Fruit fly (Drosophila melanogaster): ENCODE data around the gene CG42688.
A peak's percentile ranks its signal among the peaks of the same experiment; 100 is the strongest.

Gene CG42688

dm6 chr2L:19165998-19166397, 16.6 kb downstream of the CG42688 start (continued):
- TF ChIP-seq Med (GFP tag) (peak; percentile 59), CG12942 (GFP tag; optimal IDR thresholded peaks at IDR 0.05) (no peak), danr (GFP tag; IDR thresholded peaks at IDR 0.05) (no peak), Camta (GFP tag; optimal IDR thresholded peaks at IDR 0.05) (no peak), CG8388 (GFP tag; optimal IDR thresholded peaks at IDR 0.05) (no peak), nmo (GFP tag; optimal IDR thresholded peaks at IDR 0.05) (no peak), mam (GFP tag; optimal IDR thresholded peaks at IDR 0.05) (no peak), CG17568 (GFP tag; optimal IDR thresholded peaks at IDR 0.05) (peak; percentile 74), gt (GFP tag; IDR thresholded peaks at IDR 0.05) (no peak), pita (GFP tag; optimal IDR thresholded peaks at IDR 0.05) (no peak), CG11695 (GFP tag; IDR thresholded peaks at IDR 0.05) (0 out of 3 replicates have a peak, but pooled peaks have one; percentile 11), bab2 (GFP tag; optimal IDR thresholded peaks at IDR 0.05) (no peak), seq (GFP tag; IDR thresholded peaks at IDR 0.05) (no peak), CG3726 (GFP tag; IDR thresholded peaks at IDR 0.05) (no peak), CG10543 (GFP tag; optimal IDR thresholded peaks at IDR 0.05) (no peak), Lim3 (GFP tag; IDR thresholded peaks at IDR 0.05) (no peak), Drgx (GFP tag; IDR thresholded peaks at IDR 0.05) (no peak), Lpt (GFP tag; optimal IDR thresholded peaks at IDR 0.05) (no peak), D19B (GFP tag; optimal IDR thresholded peaks at IDR 0.05) (no peak), CG1603 (tag; optimal IDR thresholded peaks at IDR 0.05) (no peak), Ets65A (GFP tag) (no peak), CG17912 (GFP tag; optimal IDR thresholded peaks at IDR 0.05) (no peak), CG8281 (tag; optimal IDR thresholded peaks at IDR 0.05) (no peak), CG30020 (tag; optimal IDR thresholded peaks at IDR 0.05) (no peak), chinmo (GFP tag; IDR thresholded peaks at IDR 0.05; ENCODE audit: partially characterized antibody) (peak; percentile 78; the same call in 2 of the 4 replicates), Dek (tag; optimal IDR thresholded peaks at IDR 0.05) (peak; percentile 11), Stat92E (GFP tag; optimal IDR thresholded peaks at IDR 0.05) (no peak), sens (GFP tag) (peak; percentile 78), Mad (GFP tag; optimal IDR thresholded peaks at IDR 0.05) (no peak), bowl (GFP tag; IDR thresholded peaks at IDR 0.05) (no peak), crc (GFP tag; optimal IDR thresholded peaks at IDR 0.05) (no peak), Mrtf (GFP tag; IDR thresholded peaks at IDR 0.05) (no peak), CG11723 (GFP tag; optimal IDR thresholded peaks at IDR 0.05) (no peak), Bdp1 (GFP tag; optimal IDR thresholded peaks at IDR 0.05) (no peak), CG7357 (GFP tag; IDR thresholded peaks at IDR 0.05) (no peak), Hsf (GFP tag; optimal IDR thresholded peaks at IDR 0.05) (no peak), lola (GFP tag; optimal IDR thresholded peaks at IDR 0.05) (peak in 1 of 3 experiments; percentile 67), CG16815 (GFP tag; optimal IDR thresholded peaks at IDR 0.05) (no peak), CG2875 (GFP tag; optimal IDR thresholded peaks at IDR 0.05) (no peak), CG2678 (tag; optimal IDR thresholded peaks at IDR 0.05) (no peak), psq (GFP tag; optimal IDR thresholded peaks at IDR 0.05) (no peak), CG6813 (GFP tag; optimal IDR thresholded peaks at IDR 0.05) (no peak), B-H2 (GFP tag; optimal IDR thresholded peaks at IDR 0.05) (peak; percentile 24), dati (GFP tag; IDR thresholded peaks at IDR 0.05) (no peak), Mes4 (GFP tag; optimal IDR thresholded peaks at IDR 0.05) (no peak), Hr39 (optimal IDR thresholded peaks at IDR 0.05) (no peak), CG17612 (GFP tag; IDR thresholded peaks at IDR 0.05) (peak; percentile 6; the same call in 1 of the 2 replicates), emc (GFP tag; optimal IDR thresholded peaks at IDR 0.05) (no peak), Hand (GFP tag; optimal IDR thresholded peaks at IDR 0.05) (no peak), ro (GFP tag; IDR thresholded peaks at IDR 0.05) (no peak), CG1647 (GFP tag; optimal IDR thresholded peaks at IDR 0.05) (no peak), CG31388 (GFP tag; optimal IDR thresholded peaks at IDR 0.05) (no peak), CG9215 (GFP tag; IDR thresholded peaks at IDR 0.05) (no peak)

Measured in whole organism, embryonic.